Worm (Caenorhabditis elegans) whole organism, mixed stage, embryonic: ENCODE measurements around the gene cept-2.

Experiments
- M03D4.4 ChIP-seq: sonication (generic microtip); optimal IDR thresholded peaks from 2 replicates; lab custom pipeline; 2017; ENCODE audit warnings: mild to moderate bottlenecking, missing genetic modification characterization, missing compliant biosample characterization
- bed-3 ChIP-seq: fragments of 200-800 bp; sonication (Bioruptor generic); optimal IDR thresholded peaks from 3 replicates; lab custom pipeline; 2018; ENCODE audit warnings: mild to moderate bottlenecking, missing genetic modification characterization, moderate library complexity, missing compliant biosample characterization
- blmp-1 ChIP-seq: fragments of 150-350 bp; optimal IDR thresholded peaks from 2 replicates; lab custom pipeline; 2014; ENCODE audit warnings: missing biosample characterization, missing genetic modification characterization
- ceh-39 ChIP-seq: fragments of 150-350 bp; optimal IDR thresholded peaks from 2 replicates; lab custom pipeline; 2014; ENCODE audit warnings: missing biosample characterization, missing genetic modification characterization
- ceh-43 ChIP-seq: fragments of 200-800 bp; sonication (Bioruptor generic); optimal IDR thresholded peaks from 2 replicates; lab custom pipeline; 2018; ENCODE audit warnings: mild to moderate bottlenecking, missing genetic modification characterization, moderate library complexity, missing compliant biosample characterization
- ceh-83 ChIP-seq: fragments of 200-800 bp; sonication (Bioruptor generic); optimal IDR thresholded peaks from 2 replicates; lab custom pipeline; 2018; ENCODE audit warnings: mild to moderate bottlenecking, missing genetic modification characterization, missing compliant biosample characterization
- ces-1 ChIP-seq: fragments of 150-350 bp; optimal IDR thresholded peaks from 2 replicates; lab custom pipeline; 2014; ENCODE audit warnings: missing biosample characterization, missing genetic modification reagents, missing genetic modification characterization
- cnd-1 ChIP-seq: fragments of 200-800 bp; sonication (Bioruptor generic); optimal IDR thresholded peaks from 2 replicates; lab custom pipeline; 2018; ENCODE audit warnings: mild to moderate bottlenecking, missing genetic modification characterization, missing compliant biosample characterization
- drap-1 ChIP-seq: fragments of 200-800 bp; sonication (Bioruptor generic); optimal IDR thresholded peaks from 3 replicates; lab custom pipeline; 2018; ENCODE audit warnings: mild to moderate bottlenecking, missing genetic modification characterization, missing compliant biosample characterization
- elt-1 ChIP-seq: sonication (generic microtip); optimal IDR thresholded peaks from 2 replicates; lab custom pipeline; 2017; ENCODE audit warnings: missing genetic modification characterization, mild to moderate bottlenecking, missing compliant biosample characterization, antibody characterized with exemption, moderate library complexity, borderline replicate concordance; ENCODE audit not compliant: insufficient read depth
- elt-3 ChIP-seq: fragments of 150-350 bp; optimal IDR thresholded peaks from 2 replicates; lab custom pipeline; 2014; ENCODE audit warnings: missing biosample characterization, missing genetic modification characterization
- flh-1 ChIP-seq: fragments of 200-800 bp; sonication (Bioruptor generic); optimal IDR thresholded peaks from 2 replicates; lab custom pipeline; 2018; ENCODE audit warnings: mild to moderate bottlenecking, missing genetic modification characterization, moderate library complexity, missing compliant biosample characterization
- ham-2 ChIP-seq: fragments of 200-800 bp; sonication (Bioruptor generic); optimal IDR thresholded peaks from 2 replicates; lab custom pipeline; 2018; ENCODE audit warnings: mild to moderate bottlenecking, missing genetic modification characterization, missing compliant biosample characterization
- hlh-1 ChIP-seq: fragments of 150-350 bp; optimal IDR thresholded peaks from 2 replicates; lab custom pipeline; 2014; ENCODE audit warnings: missing biosample characterization, missing genetic modification reagents, missing genetic modification characterization
- lin-13 ChIP-seq: fragments of 150-350 bp; optimal IDR thresholded peaks from 2 replicates; lab custom pipeline; 2014; ENCODE audit warnings: missing biosample characterization, missing genetic modification characterization
- lin-32 ChIP-seq: fragments of 200-800 bp; sonication (Bioruptor generic); optimal IDR thresholded peaks from 2 replicates; lab custom pipeline; 2018; ENCODE audit warnings: mild to moderate bottlenecking, missing genetic modification characterization, missing compliant biosample characterization
- lsy-2 ChIP-seq: fragments of 150-350 bp; optimal IDR thresholded peaks from 2 replicates; lab custom pipeline; 2014; ENCODE audit warnings: missing biosample characterization, missing genetic modification characterization
- mab-5 ChIP-seq: fragments of 150-350 bp; optimal IDR thresholded peaks from 2 replicates; lab custom pipeline; 2014; ENCODE audit warnings: missing biosample characterization, missing genetic modification characterization
- mep-1 ChIP-seq: fragments of 150-350 bp; optimal IDR thresholded peaks from 2 replicates; lab custom pipeline; 2017; ENCODE audit warnings: missing biosample characterization, missing genetic modification reagents, missing genetic modification characterization, inconsistent platforms
- mls-2 ChIP-seq: sonication (generic microtip); optimal IDR thresholded peaks from 2 replicates; lab custom pipeline; 2016; ENCODE audit warnings: mild to moderate bottlenecking, missing genetic modification characterization, moderate library complexity, missing compliant biosample characterization
- nhr-12 ChIP-seq: fragments of 150-350 bp; optimal IDR thresholded peaks from 2 replicates; lab custom pipeline; 2014; ENCODE audit warnings: missing biosample characterization, missing genetic modification characterization
- nhr-2 ChIP-seq: fragments of 150-350 bp; optimal IDR thresholded peaks from 2 replicates; lab custom pipeline; 2014; ENCODE audit warnings: missing biosample characterization, missing genetic modification characterization
- nhr-237 ChIP-seq: fragments of 150-350 bp; optimal IDR thresholded peaks from 2 replicates; lab custom pipeline; 2014; ENCODE audit warnings: missing biosample characterization, missing genetic modification characterization
- nhr-28 ChIP-seq: fragments of 150-350 bp; optimal IDR thresholded peaks from 2 replicates; lab custom pipeline; 2014; ENCODE audit warnings: missing biosample characterization, missing genetic modification characterization
- nhr-76 ChIP-seq: sonication (generic microtip); optimal IDR thresholded peaks from 2 replicates; lab custom pipeline; 2017; ENCODE audit warnings: missing biosample characterization, missing genetic modification characterization
- pha-4 ChIP-seq: fragments of 150-350 bp; optimal IDR thresholded peaks from 2 replicates; lab custom pipeline; 2018; ENCODE audit warnings: missing biosample characterization, missing genetic modification reagents, missing genetic modification characterization
- sem-2 ChIP-seq: fragments of 200-800 bp; sonication (Bioruptor generic); optimal IDR thresholded peaks from 2 replicates; lab custom pipeline; 2018; ENCODE audit warnings: mild to moderate bottlenecking, missing genetic modification characterization, missing compliant biosample characterization
- snpc-4 ChIP-seq: fragments of 150-350 bp; optimal IDR thresholded peaks from 2 replicates; lab custom pipeline; 2014; ENCODE audit warnings: missing biosample characterization, missing genetic modification characterization
- sptf-1 ChIP-seq: sonication (generic microtip); optimal IDR thresholded peaks from 2 replicates; lab custom pipeline; 2017; ENCODE audit warnings: mild to moderate bottlenecking, missing genetic modification characterization, moderate library complexity, missing compliant biosample characterization
- tbx-8 ChIP-seq: fragments of 200-800 bp; sonication (Bioruptor generic); optimal IDR thresholded peaks from 2 replicates; lab custom pipeline; 2018; ENCODE audit warnings: mild to moderate bottlenecking, missing genetic modification characterization, moderate library complexity, missing compliant biosample characterization
- unc-120 ChIP-seq: sonication (generic microtip); optimal IDR thresholded peaks from 2 replicates; lab custom pipeline; 2017; ENCODE audit warnings: missing genetic modification characterization, missing compliant biosample characterization; ENCODE audit not compliant: poor library complexity, severe bottlenecking
- unc-39 ChIP-seq: fragments of 150-350 bp; optimal IDR thresholded peaks from 2 replicates; lab custom pipeline; 2014; ENCODE audit warnings: missing biosample characterization, missing genetic modification characterization
- unc-62 ChIP-seq: fragments of 150-350 bp; optimal IDR thresholded peaks from 2 replicates; lab custom pipeline; 2014; ENCODE audit warnings: missing biosample characterization, missing genetic modification reagents, missing genetic modification characterization
- zip-8 ChIP-seq: fragments of 150-350 bp; optimal IDR thresholded peaks from 2 replicates; lab custom pipeline; 2014; ENCODE audit warnings: missing biosample characterization, missing genetic modification characterization
- ztf-11 ChIP-seq: fragments of 150-350 bp; optimal IDR thresholded peaks from 2 replicates; lab custom pipeline; 2014; ENCODE audit warnings: missing biosample characterization, missing genetic modification characterization

The cept-2 gene

DNA sequence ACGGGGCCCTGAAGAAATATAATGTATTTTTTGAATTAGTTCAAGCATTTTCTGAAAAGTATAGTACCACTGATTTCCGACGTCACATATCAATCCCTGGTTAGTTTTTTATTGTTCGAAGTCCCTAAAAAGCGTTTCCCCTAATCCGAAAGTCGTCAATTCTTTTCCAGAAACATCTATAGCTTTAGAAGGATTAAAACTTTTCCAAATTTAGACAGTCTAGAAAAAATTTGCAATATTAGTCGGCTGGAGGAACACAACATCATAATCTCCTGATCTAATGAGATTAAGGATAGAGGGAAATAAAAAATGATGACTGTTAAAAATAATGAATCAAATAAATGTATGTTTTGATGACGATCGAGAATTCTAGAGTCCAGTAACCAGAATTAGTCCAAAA, 30.5 kb downstream of the cept-2 start:
- TF ChIP-seq ceh-39 (tag; lab: Kevin White, UChicago): no peak
- no peak for TF ChIP-seq snpc-4 (tag; lab: Kevin White, UChicago)
- no peak for TF ChIP-seq lin-32 (GFP tag; lab: Kevin White, UChicago)
- TF ChIP-seq nhr-2: no peak
- no peak for TF ChIP-seq nhr-76 (tag; lab: Kevin White, UChicago)
- no peak for TF ChIP-seq elt-3
- TF ChIP-seq ztf-11 (tag; lab: Kevin White, UChicago): no peak
- TF ChIP-seq unc-120 (tag; lab: Kevin White, UChicago): no peak
- no peak for TF ChIP-seq pha-4 (tag; lab: Kevin White, UChicago)
- TF ChIP-seq mab-5 (tag; lab: Kevin White, UChicago): no peak
- TF ChIP-seq flh-1: no peak
- no peak for TF ChIP-seq ham-2 (GFP tag; lab: Kevin White, UChicago)

DNA sequence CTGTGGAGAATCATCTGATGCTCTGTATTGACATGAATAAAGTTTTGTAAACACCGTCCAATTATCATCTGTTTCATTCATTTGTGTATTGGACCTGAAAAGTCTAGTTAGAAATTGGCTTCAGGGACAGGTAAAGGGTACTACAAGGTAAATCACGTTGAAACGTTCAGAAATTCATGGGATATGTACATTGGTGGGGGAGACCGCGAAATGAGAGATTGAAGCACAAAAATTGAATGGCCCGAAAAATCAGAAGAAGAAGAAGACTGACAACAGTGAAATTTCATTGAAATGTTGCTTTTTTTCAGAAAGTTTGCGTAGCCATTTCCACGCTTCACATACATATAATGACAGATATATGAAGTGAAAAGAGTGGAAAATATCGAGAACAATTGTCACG, 31.4 kb downstream of the cept-2 start, which contains the start of gene npr-43:
npr-43 (minus strand) TSS at position 101 of the 400 bp plus-strand sequence.
- TF ChIP-seq unc-39 (tag; lab: Kevin White, UChicago) (no peak), lin-13 (tag; lab: Kevin White, UChicago) (no peak), ztf-11 (tag; lab: Kevin White, UChicago) (no peak), sptf-1 (tag; lab: Kevin White, UChicago) (no peak), ceh-43 (GFP tag; lab: Kevin White, UChicago) (no peak), zip-8 (tag; lab: Kevin White, UChicago) (no peak), flh-1 (no peak), nhr-12 (tag; lab: Kevin White, UChicago) (no peak), drap-1 (GFP tag; lab: Kevin White, UChicago) (no peak), pha-4 (tag; lab: Kevin White, UChicago) (no peak), nhr-28 (tag; lab: Kevin White, UChicago) (no peak), mep-1 (tag; lab: Kevin White, UChicago) (no peak)

DNA sequence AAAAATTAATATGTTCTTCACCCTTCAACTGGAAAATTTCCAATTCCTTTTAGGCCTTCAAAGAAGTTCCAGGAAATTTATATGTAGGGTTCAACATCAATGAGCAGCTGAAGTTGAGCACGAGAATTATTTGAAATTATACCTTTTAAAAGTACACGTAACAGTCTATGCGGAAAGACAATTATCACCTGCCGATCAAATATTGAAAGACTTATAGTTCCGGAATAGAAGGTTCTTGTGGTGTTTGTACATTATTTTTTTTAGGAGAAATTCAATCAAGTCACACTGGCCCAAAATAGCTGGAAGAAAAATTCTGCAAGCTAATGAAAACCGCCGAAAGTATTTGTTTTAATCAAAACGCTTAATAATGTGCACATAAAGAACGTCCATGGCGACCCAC, 32.7 kb downstream of the cept-2 start:
- TF ChIP-seq drap-1 (GFP tag; lab: Kevin White, UChicago): no peak
- no peak for TF ChIP-seq lin-13 (tag; lab: Kevin White, UChicago)
- no peak for TF ChIP-seq hlh-1 (tag; lab: Kevin White, UChicago)
- TF ChIP-seq elt-1 (tag; lab: Kevin White, UChicago): no peak
- TF ChIP-seq sem-2 (GFP tag; lab: Kevin White, UChicago): no peak
- TF ChIP-seq snpc-4 (tag; lab: Kevin White, UChicago): no peak
- TF ChIP-seq blmp-1 (tag; lab: Kevin White, UChicago): no peak
- no peak for TF ChIP-seq ceh-43 (GFP tag; lab: Kevin White, UChicago)

DNA sequence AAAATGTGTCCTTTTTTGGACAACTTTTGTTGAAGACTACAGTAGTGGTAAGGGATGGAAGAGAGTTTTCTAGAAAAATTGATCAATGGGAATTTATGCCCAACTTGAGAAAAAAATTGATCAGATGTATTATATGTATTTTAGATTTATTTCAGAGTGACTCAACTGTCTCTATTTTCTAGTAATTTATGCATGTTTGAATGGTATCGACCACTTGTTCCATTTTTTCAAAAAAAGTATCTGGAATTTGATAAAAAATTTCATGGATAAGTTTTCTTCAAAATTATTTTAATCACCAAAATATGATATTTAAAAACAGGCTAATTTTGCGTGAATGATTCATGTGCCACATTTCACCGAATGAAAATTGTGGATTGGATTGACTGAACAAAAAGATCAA, 44.3 kb downstream of the cept-2 start, which contains the start of gene C15H11.10:
C15H11.10 (plus strand) TSS at position 301 of the 400 bp plus-strand sequence.
- no peak for TF ChIP-seq ceh-83 (GFP tag; lab: Kevin White, UChicago)
- TF ChIP-seq ceh-39 (tag; lab: Kevin White, UChicago): no peak
- no peak for TF ChIP-seq nhr-237 (tag; lab: Kevin White, UChicago)
- no peak for TF ChIP-seq nhr-2
- TF ChIP-seq M03D4.4: no peak
- no peak for TF ChIP-seq zip-8 (tag; lab: Kevin White, UChicago)
- TF ChIP-seq elt-1 (tag; lab: Kevin White, UChicago): no peak
- TF ChIP-seq pha-4 (tag; lab: Kevin White, UChicago): no peak
- TF ChIP-seq tbx-8: no peak
- no peak for TF ChIP-seq sem-2 (GFP tag; lab: Kevin White, UChicago)
- TF ChIP-seq ces-1 (GFP tag; lab: Kevin White, UChicago): no peak
- TF ChIP-seq lin-32 (GFP tag; lab: Kevin White, UChicago): no peak
- TF ChIP-seq nhr-76 (tag; lab: Kevin White, UChicago): no peak
- no peak for TF ChIP-seq mep-1 (tag; lab: Kevin White, UChicago)
- TF ChIP-seq unc-62 (GFP tag; lab: Kevin White, UChicago): no peak

DNA sequence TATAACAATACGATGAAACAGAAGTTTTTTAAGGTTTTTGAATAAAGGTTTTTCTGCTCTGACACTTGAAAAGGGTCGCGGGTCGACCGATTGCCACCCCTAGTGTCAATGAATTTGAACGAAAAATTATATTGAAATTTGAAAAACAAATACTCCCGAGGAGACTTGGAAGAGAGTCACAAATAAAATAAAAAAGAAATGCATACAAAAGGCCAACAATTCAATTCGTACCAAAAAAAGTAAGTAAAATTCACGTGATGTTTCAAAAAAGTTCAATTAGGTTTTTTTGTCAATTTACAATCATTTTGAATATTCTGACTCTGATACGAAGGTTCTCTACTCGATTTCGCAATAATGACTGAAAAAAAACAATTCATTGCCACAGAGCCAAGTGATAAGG, 45.9 kb downstream of the cept-2 start, which contains the start of gene C15H11.1:
C15H11.1 (plus strand) TSS at position 301 of the 400 bp plus-strand sequence.
- TF ChIP-seq pha-4 (tag; lab: Kevin White, UChicago) (no peak), zip-8 (tag; lab: Kevin White, UChicago) (no peak), bed-3 (GFP tag; lab: Kevin White, UChicago) (no peak), blmp-1 (tag; lab: Kevin White, UChicago) (no peak), hlh-1 (tag; lab: Kevin White, UChicago) (no peak), nhr-28 (tag; lab: Kevin White, UChicago) (no peak), drap-1 (GFP tag; lab: Kevin White, UChicago) (no peak), mep-1 (tag; lab: Kevin White, UChicago) (no peak), ham-2 (GFP tag; lab: Kevin White, UChicago) (no peak), lin-13 (tag; lab: Kevin White, UChicago) (no peak), cnd-1 (tag; lab: Kevin White, UChicago) (no peak), unc-62 (GFP tag; lab: Kevin White, UChicago) (no peak), mls-2 (no peak), flh-1 (no peak), nhr-237 (tag; lab: Kevin White, UChicago) (no peak), ceh-43 (GFP tag; lab: Kevin White, UChicago) (no peak), unc-120 (tag; lab: Kevin White, UChicago) (no peak), lsy-2 (tag; lab: Kevin White, UChicago) (no peak)
